Fruit fly (Drosophila melanogaster) whole organism: ENCODE data around the gene CG7016.

Experiments
- CG8478 ChIP-seq: fragments of >200 bp; optimal IDR thresholded peaks from 2 replicates; lab custom pipeline; 2018; ENCODE audit warnings: inconsistent platforms
- Dll ChIP-seq: fragments of >200 bp; optimal IDR thresholded peaks from 2 replicates; lab custom pipeline; 2017
- EcR ChIP-seq, 2 experiments: fragments of >200 bp; optimal IDR thresholded peaks; 2 replicates each; lab custom pipeline; 2017; ENCODE audit warnings: missing biosample characterization in 2 of 2, missing genetic modification characterization in 2 of 2, missing genetic modification reagents in 2 of 2
- pan ChIP-seq: fragments of >200 bp; optimal IDR thresholded peaks from 2 replicates; lab custom pipeline; 2017
- psq ChIP-seq: fragments of >200 bp; optimal IDR thresholded peaks from 2 replicates; lab custom pipeline; 2017
- usp ChIP-seq: fragments of >200 bp; optimal IDR thresholded peaks from 2 replicates; lab custom pipeline; 2017; ENCODE audit warnings: missing biosample characterization, missing genetic modification characterization, mixed read lengths

- TF ChIP-seq EcR (GFP tag; optimal IDR thresholded peaks at IDR 0.05; lab: Kevin White, UChicago) (no peak), psq (lab: Kevin White, UChicago) (no peak), usp (GFP tag; lab: Kevin White, UChicago) (no peak), CG8478 (no peak), Dll (no peak), pan (lab: Kevin White, UChicago) (no peak)
Observed at dm6 chr3R:24816993-24817854, 45.5 kb upstream of the CG7016 start, which contains the start of the genes CG5808 and Saf-B.
